Fruit fly (Drosophila melanogaster): ENCODE measurements around the gene Vha14-2.

dm6 chr3R:6107353-6107752 lies 15.0 kb upstream of the Vha14-2 start:
- TF ChIP-seq psq (optimal IDR thresholded peaks at IDR 0.05) (no peak), h (optimal IDR thresholded peaks at IDR 0.05) (no peak), insv (optimal IDR thresholded peaks at IDR 0.05) (no peak), Sin3A (optimal IDR thresholded peaks at IDR 0.05) (no peak)
